Worm (Caenorhabditis elegans): ENCODE results near the gene C23F12.9.
A peak's percentile ranks its signal among the peaks of the same experiment; 100 is the strongest.

Gene C23F12.9

DNA sequence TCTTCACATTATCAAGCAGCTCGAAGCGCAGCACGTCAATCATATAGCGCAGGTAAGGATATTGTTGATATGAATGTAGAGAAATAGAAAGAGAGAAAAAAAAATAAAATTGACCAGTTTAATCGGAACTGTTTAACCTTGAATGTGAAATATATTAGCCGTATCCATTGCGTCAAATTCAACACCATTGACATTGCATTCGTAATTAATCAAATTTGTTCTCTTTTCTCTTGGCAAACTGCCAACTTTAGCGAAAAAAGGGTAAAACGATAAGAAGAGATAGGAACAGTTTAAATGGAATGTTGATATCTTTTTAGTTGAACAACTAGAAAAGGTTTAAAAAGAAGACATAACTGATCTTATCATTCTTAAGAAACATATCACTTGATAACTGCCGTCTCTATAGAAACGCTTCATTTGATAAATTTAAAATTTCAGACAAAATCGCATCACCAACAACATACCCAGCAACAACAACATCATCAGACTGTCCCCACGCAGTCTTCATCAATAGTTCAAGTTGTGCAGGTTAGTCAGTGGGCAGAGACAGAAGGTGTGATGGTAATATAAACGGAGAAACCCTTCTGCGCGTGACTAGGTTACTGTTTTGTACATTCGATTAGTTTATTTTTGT lies 9.9 kb downstream of the C23F12.9 start (continued):
- TF ChIP-seq F49E8.2 (tag; optimal IDR thresholded peaks at IDR 0.05; ENCODE audit: borderline replicate concordance) (no peak), arid-1 (GFP tag; conservative IDR thresholded peaks at IDR 0.05) (no peak), Y75B8A.6 (GFP tag; IDR thresholded peaks at IDR 0.05) (no peak), saeg-2 (GFP tag; IDR thresholded peaks at IDR 0.05) (no peak), unc-62 (GFP tag; optimal IDR thresholded peaks at IDR 0.05 in 1 of 2) (peak in 1 of 2 experiments; percentile 80), unc-62 (tag; optimal IDR thresholded peaks at IDR 0.05) (no peak), ztf-11 (tag; optimal IDR thresholded peaks at IDR 0.05) (no peak), F10B5.3 (tag; optimal IDR thresholded peaks at IDR 0.05) (no peak), mep-1 (tag; optimal IDR thresholded peaks at IDR 0.05) (peak; percentile 30), egl-43 (GFP tag; IDR thresholded peaks at IDR 0.05) (no peak), rbr-2 (tag; optimal IDR thresholded peaks at IDR 0.05) (no peak), aha-1 (tag) (peak; percentile 79), nhr-48 (tag; optimal IDR thresholded peaks at IDR 0.05) (no peak), dmd-8 (GFP tag; IDR thresholded peaks at IDR 0.05) (no peak), nhr-77 (tag; optimal IDR thresholded peaks at IDR 0.05) (no peak), spr-3 (GFP tag; optimal IDR thresholded peaks at IDR 0.05) (no peak), vab-7 (GFP tag; IDR thresholded peaks at IDR 0.05) (no peak), Y5F2A.4 (GFP tag; optimal IDR thresholded peaks at IDR 0.05) (no peak), nhr-42 (GFP tag; IDR thresholded peaks at IDR 0.05) (no peak), dmd-9 (GFP tag; IDR thresholded peaks at IDR 0.05) (no peak), pha-4 (GFP tag; IDR thresholded peaks at IDR 0.05) (no peak), pha-4 (tag; optimal IDR thresholded peaks at IDR 0.05) (no peak), mes-2 (tag; optimal IDR thresholded peaks at IDR 0.05; ENCODE audit: poor library complexity, severe bottlenecking) (no peak), hlh-11 (tag; optimal IDR thresholded peaks at IDR 0.05) (peak; percentile 2), pqm-1 (tag; optimal IDR thresholded peaks at IDR 0.05) (no peak), ztf-7 (tag; optimal IDR thresholded peaks at IDR 0.05) (no peak), F37D6.2 (tag; optimal IDR thresholded peaks at IDR 0.05) (no peak), duxl-1 (tag; optimal IDR thresholded peaks at IDR 0.05; ENCODE audit: poor library complexity) (no peak), lin-1 (GFP tag; IDR thresholded peaks at IDR 0.05) (no peak), ceh-28 (tag; optimal IDR thresholded peaks at IDR 0.05) (no peak), ama-1 (optimal IDR thresholded peaks at IDR 0.05) (no peak), snpc-4 (tag; optimal IDR thresholded peaks at IDR 0.05) (no peak), cey-2 (tag; optimal IDR thresholded peaks at IDR 0.05; ENCODE audit: borderline replicate concordance, insufficient read depth) (no peak)

ce11 chrX:9405922-9406321 lies 12.1 kb downstream of the C23F12.9 start:
- TF ChIP-seq Y75B8A.6 (GFP tag; IDR thresholded peaks at IDR 0.05) (no peak), skn-1 (tag; optimal IDR thresholded peaks at IDR 0.05) (no peak), nhr-42 (GFP tag; IDR thresholded peaks at IDR 0.05) (no peak), ceh-44 (GFP tag; IDR thresholded peaks at IDR 0.05) (no peak), lin-29 (GFP tag; IDR thresholded peaks at IDR 0.05) (no peak), spr-3 (GFP tag; optimal IDR thresholded peaks at IDR 0.05) (no peak), nhr-111 (GFP tag; optimal IDR thresholded peaks at IDR 0.05) (no peak), mdt-29 (GFP tag; IDR thresholded peaks at IDR 0.05) (no peak)

DNA sequence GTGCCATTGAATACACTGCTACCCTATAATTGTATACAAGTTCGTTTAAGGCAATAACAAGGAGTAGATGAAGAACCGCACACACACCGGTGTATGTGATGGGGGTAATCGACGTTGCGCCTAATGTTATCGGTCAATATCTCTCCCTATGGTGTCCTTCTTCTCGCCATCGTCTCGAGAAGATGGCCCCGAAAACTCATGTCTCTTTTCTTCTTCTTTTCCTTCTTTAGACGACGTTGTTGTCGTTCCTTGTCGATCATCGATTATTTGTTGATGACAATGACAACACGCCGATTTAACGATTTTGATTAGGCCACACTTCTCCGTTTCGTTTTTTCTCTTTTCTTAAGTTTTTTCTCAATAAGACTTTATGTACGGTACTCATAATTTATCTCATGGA lies 15.3 kb downstream of the C23F12.9 start:
- peak; percentile 44 for TF ChIP-seq hlh-30 (tag; optimal IDR thresholded peaks at IDR 0.05; ENCODE audit: insufficient read depth)
- TF ChIP-seq ceh-62 (tag; optimal IDR thresholded peaks at IDR 0.05): no peak
- peak; percentile 38 for TF ChIP-seq aha-1 (tag)
- TF ChIP-seq unc-62 (GFP tag; optimal IDR thresholded peaks at IDR 0.05 in 1 of 2): peak in 1 of 2 experiments; percentile 33
- no peak for TF ChIP-seq unc-62 (tag; optimal IDR thresholded peaks at IDR 0.05)
- no peak for TF ChIP-seq ceh-20 (GFP tag; IDR thresholded peaks at IDR 0.05)

Measured in whole organism, L4 larva.